Fruit fly (Drosophila melanogaster): ENCODE measurements around the gene ND-ASHI.
A peak's percentile ranks its signal among the peaks of the same experiment; 100 is the strongest.

The ND-ASHI gene

DNA sequence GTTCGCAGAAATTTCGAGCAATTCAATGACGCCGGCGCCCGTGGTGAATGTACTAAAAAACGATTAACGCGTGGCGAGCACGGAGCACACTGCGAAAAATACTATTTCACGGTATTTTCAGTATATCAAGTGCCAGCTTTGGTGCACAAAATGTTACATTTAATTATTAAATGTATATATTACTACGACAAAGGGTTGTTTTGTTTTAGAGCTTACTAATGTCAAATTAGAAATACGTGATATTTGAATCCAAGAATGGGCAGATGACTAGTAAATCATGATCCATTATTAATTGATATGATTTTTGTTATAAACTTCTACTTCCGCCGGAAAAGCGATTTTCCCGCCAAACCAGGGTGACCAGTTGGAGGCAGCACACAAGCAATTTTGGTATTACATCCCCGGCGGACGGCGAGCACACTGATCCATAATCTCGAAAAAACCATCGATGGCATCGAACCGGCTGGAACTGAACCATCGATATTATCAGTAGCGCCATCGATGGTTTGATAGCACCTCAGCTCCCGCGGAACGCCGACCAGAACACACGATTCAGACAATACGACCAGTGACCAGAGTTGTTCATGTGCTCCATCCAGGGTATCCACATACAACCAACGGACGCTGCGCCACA, 24.6 kb downstream of the ND-ASHI start, which contains the start of the genes CG3226 and Cdc7 (continued):
- peak; percentile 44 for TF ChIP-seq CG17359 (tag; optimal IDR thresholded peaks at IDR 0.05)
- no peak for TF ChIP-seq CG13123 (GFP tag; optimal IDR thresholded peaks at IDR 0.05)
- TF ChIP-seq mld (GFP tag; IDR thresholded peaks at IDR 0.05; ENCODE audit: partially characterized antibody): peak; percentile 65; the same call in 2 of the 3 replicates
- no peak for TF ChIP-seq ase (GFP tag; IDR thresholded peaks at IDR 0.05)
- peak; percentile 39; the same call in 1 of the 2 replicates for TF ChIP-seq lmd (GFP tag; IDR thresholded peaks at IDR 0.05)
- TF ChIP-seq CG6854 (GFP tag; optimal IDR thresholded peaks at IDR 0.05): peak; percentile 75
- peak; percentile 57 for TF ChIP-seq slou (GFP tag; optimal IDR thresholded peaks at IDR 0.05)
- TF ChIP-seq Hr78 (GFP tag; optimal IDR thresholded peaks at IDR 0.05): no peak
- peak; percentile 68 for TF ChIP-seq CG2678 (tag; optimal IDR thresholded peaks at IDR 0.05)
- no peak for TF ChIP-seq Awh (GFP tag; IDR thresholded peaks at IDR 0.05)
- peak; percentile 57 for TF ChIP-seq fd3F (GFP tag; optimal IDR thresholded peaks at IDR 0.05)
- peak; percentile 63 for TF ChIP-seq unpg (GFP tag; optimal IDR thresholded peaks at IDR 0.05)
- TF ChIP-seq nerfin-2 (GFP tag; IDR thresholded peaks at IDR 0.05; ENCODE audit: partially characterized antibody): peak; percentile 49; the same call in 1 of the 2 replicates
- TF ChIP-seq CG2202 (tag; optimal IDR thresholded peaks at IDR 0.05): peak; percentile 58
- TF ChIP-seq sc (optimal IDR thresholded peaks at IDR 0.05): no peak
- peak; percentile 48 for TF ChIP-seq sc (GFP tag; optimal IDR thresholded peaks at IDR 0.05)
- peak; percentile 44; the same call in 1 of the 2 replicates for TF ChIP-seq CG14441 (GFP tag; IDR thresholded peaks at IDR 0.05)
- TF ChIP-seq Elba2 (GFP tag; optimal IDR thresholded peaks at IDR 0.05): no peak
- TF ChIP-seq gfzf (GFP tag; optimal IDR thresholded peaks at IDR 0.05): peak; percentile 83
- TF ChIP-seq CG10654 (GFP tag; optimal IDR thresholded peaks at IDR 0.05): peak; percentile 36
- peak; percentile 81 for TF ChIP-seq CG17361 (GFP tag; IDR thresholded peaks at IDR 0.05)
- peak; percentile 56 for TF ChIP-seq Side (GFP tag; optimal IDR thresholded peaks at IDR 0.05)
- peak; percentile 21 for TF ChIP-seq CG4617 (GFP tag; optimal IDR thresholded peaks at IDR 0.05; ENCODE audit: borderline replicate concordance)
- TF ChIP-seq crc (GFP tag; optimal IDR thresholded peaks at IDR 0.05): no peak
- peak; percentile 64 for TF ChIP-seq CG4707 (GFP tag; optimal IDR thresholded peaks at IDR 0.05)
- TF ChIP-seq CkIIα-i1 (GFP tag; IDR thresholded peaks at IDR 0.05): no peak
- TF ChIP-seq hkb (optimal IDR thresholded peaks at IDR 0.05): no peak
- TF ChIP-seq hkb (GFP tag; IDR thresholded peaks at IDR 0.05): peak; percentile 41; the same call in 1 of the 2 replicates
- peak in 1 of 2 experiments; percentile 52 for TF ChIP-seq bsh (GFP tag; optimal IDR thresholded peaks at IDR 0.05)
- TF ChIP-seq CG11560 (tag; IDR thresholded peaks at IDR 0.05): no peak
- TF ChIP-seq Oli (tag; optimal IDR thresholded peaks at IDR 0.05): peak; percentile 53
- TF ChIP-seq Jarid2 (GFP tag; optimal IDR thresholded peaks at IDR 0.05): peak; percentile 69
- TF ChIP-seq CG12769 (tag; optimal IDR thresholded peaks at IDR 0.05): peak; percentile 66
- TF ChIP-seq CG31388 (GFP tag; optimal IDR thresholded peaks at IDR 0.05): no peak
- peak; percentile 35; the same call in 1 of the 2 replicates for TF ChIP-seq Adf1 (GFP tag; IDR thresholded peaks at IDR 0.05)
- no peak for TF ChIP-seq pan (optimal IDR thresholded peaks at IDR 0.05)
- TF ChIP-seq pan (GFP tag; optimal IDR thresholded peaks at IDR 0.05 in 1 of 2, IDR thresholded peaks at IDR 0.05 in 1 of 2): peak in 1 of 2 experiments; percentile 58
- TF ChIP-seq CG7963 (GFP tag; IDR thresholded peaks at IDR 0.05; ENCODE audit: partially characterized antibody): no peak
- peak; percentile 78 for TF ChIP-seq CG6791 (GFP tag; IDR thresholded peaks at IDR 0.05; ENCODE audit: partially characterized antibody)
- peak; percentile 71 for TF ChIP-seq Scr (GFP tag; IDR thresholded peaks at IDR 0.05; ENCODE audit: partially characterized antibody)
- TF ChIP-seq CG14710 (tag; optimal IDR thresholded peaks at IDR 0.05): peak; percentile 93
- peak; percentile 74 for TF ChIP-seq phol (tag; optimal IDR thresholded peaks at IDR 0.05)
- TF ChIP-seq Sin3A (optimal IDR thresholded peaks at IDR 0.05): peak; percentile 78
- TF ChIP-seq eve (GFP tag; optimal IDR thresholded peaks at IDR 0.05): no peak
- TF ChIP-seq jumu (GFP tag; optimal IDR thresholded peaks at IDR 0.05): peak; percentile 6
- TF ChIP-seq repo (GFP tag; optimal IDR thresholded peaks at IDR 0.05): peak; percentile 35
- 0 out of 2 replicates have a peak, but pooled peaks have one; percentile 8 for TF ChIP-seq Drgx (GFP tag; IDR thresholded peaks at IDR 0.05)
- TF ChIP-seq schlank (tag; optimal IDR thresholded peaks at IDR 0.05): peak; percentile 78
- TF ChIP-seq Tbp (GFP tag; optimal IDR thresholded peaks at IDR 0.05): no peak
- TF ChIP-seq bowl (GFP tag; IDR thresholded peaks at IDR 0.05): no peak

Data from whole organism, embryonic.